Worm (Caenorhabditis elegans) whole organism, L1 larva: ENCODE results near the gene immt-2.

ENCODE experiments used
- C16A3.4 ChIP-seq: fragments of 150-350 bp; optimal IDR thresholded peaks from 2 replicates; lab custom pipeline; 2014; ENCODE audit warnings: missing biosample characterization, missing genetic modification characterization
- C34B4.2 ChIP-seq: sonication (generic microtip); optimal IDR thresholded peaks from 2 replicates; lab custom pipeline; 2017; ENCODE audit warnings: mild to moderate bottlenecking, missing genetic modification characterization, missing compliant biosample characterization
- aha-1 ChIP-seq: fragments of 150-350 bp; optimal IDR thresholded peaks from 2 replicates; lab custom pipeline; 2014; ENCODE audit warnings: missing biosample characterization, missing genetic modification characterization
- alr-1 ChIP-seq: fragments of 200-800 bp; sonication (Bioruptor generic); optimal IDR thresholded peaks from 2 replicates; lab custom pipeline; 2018; ENCODE audit warnings: borderline replicate concordance, mild to moderate bottlenecking, missing genetic modification characterization, missing compliant biosample characterization
- ama-1 ChIP-seq: fragments of 150-350 bp; optimal IDR thresholded peaks from 2 replicates; lab custom pipeline; 2014
- blmp-1 ChIP-seq: fragments of 150-350 bp; optimal IDR thresholded peaks from 2 replicates; lab custom pipeline; 2014; ENCODE audit warnings: missing biosample characterization, missing genetic modification characterization
- ceh-63 ChIP-seq: fragments of 200-800 bp; sonication (Bioruptor generic); optimal IDR thresholded peaks from 2 replicates; lab custom pipeline; 2018; ENCODE audit warnings: mild to moderate bottlenecking, missing genetic modification characterization, missing compliant biosample characterization
- ceh-88 ChIP-seq: fragments of 200-800 bp; sonication (Bioruptor generic); IDR thresholded peaks from 2 replicates; pipeline ENCODE4 v1.3.6; 2022; ENCODE audit warnings: missing genetic modification characterization, missing compliant biosample characterization
- ceh-90 ChIP-seq: sonication (generic microtip); optimal IDR thresholded peaks from 2 replicates; lab custom pipeline; 2016; ENCODE audit warnings: missing genetic modification characterization, missing compliant biosample characterization
- dsc-1 ChIP-seq: sonication (generic microtip); optimal IDR thresholded peaks from 2 replicates; lab custom pipeline; 2016; ENCODE audit warnings: mild to moderate bottlenecking, missing genetic modification characterization, missing compliant biosample characterization
- efl-1 ChIP-seq, 4 experiments: fragments of 150-350 bp; optimal IDR thresholded peaks in 3 of 4; peaks in 1 of 4; 1 replicate in 1 of 4; 2 replicates in 3 of 4; lab custom pipeline; 2014; ENCODE audit warnings: missing biosample characterization in 2 of 4, missing genetic modification characterization in 2 of 4, missing genetic modification reagents in 2 of 4
- efl-3 ChIP-seq: fragments of 200-800 bp; sonication (Bioruptor generic); optimal IDR thresholded peaks from 2 replicates; lab custom pipeline; 2018; ENCODE audit warnings: mild to moderate bottlenecking, missing genetic modification characterization, missing compliant biosample characterization
- egl-13 ChIP-seq: sonication (generic microtip); optimal IDR thresholded peaks from 2 replicates; lab custom pipeline; 2016; ENCODE audit warnings: missing genotype, missing genetic modification reagents, missing genetic modification characterization, missing compliant biosample characterization
- fkh-4 ChIP-seq: sonication (generic microtip); optimal IDR thresholded peaks from 2 replicates; lab custom pipeline; 2016; ENCODE audit warnings: missing compliant biosample characterization, missing genetic modification characterization, borderline replicate concordance
- hlh-4 ChIP-seq: sonication (generic microtip); optimal IDR thresholded peaks from 2 replicates; lab custom pipeline; 2016; ENCODE audit warnings: mild to moderate bottlenecking, missing genetic modification characterization, missing compliant biosample characterization
- hpl-2 ChIP-seq: fragments of 150-350 bp; optimal IDR thresholded peaks from 2 replicates; lab custom pipeline; 2014; ENCODE audit warnings: missing biosample characterization, missing genetic modification reagents, missing genetic modification characterization
- irx-1 ChIP-seq: sonication (generic microtip); optimal IDR thresholded peaks from 2 replicates; lab custom pipeline; 2016; ENCODE audit warnings: missing genetic modification characterization, missing compliant biosample characterization
- isw-1 ChIP-seq: fragments of 200-800 bp; sonication (Bioruptor generic); IDR thresholded peaks from 2 replicates; pipeline ENCODE4 v1.3.6; 2022; ENCODE audit warnings: missing genetic modification characterization, missing compliant biosample characterization
- lin-13 ChIP-seq: fragments of 150-350 bp; optimal IDR thresholded peaks from 2 replicates; lab custom pipeline; 2014; ENCODE audit warnings: missing biosample characterization, missing genetic modification reagents, missing genetic modification characterization
- lin-14 ChIP-seq: fragments of 200-800 bp; sonication (Bioruptor generic); optimal IDR thresholded peaks from 2 replicates; lab custom pipeline; 2018; ENCODE audit warnings: mild to moderate bottlenecking, missing genetic modification characterization, moderate library complexity, missing compliant biosample characterization
- lin-35 ChIP-seq, 2 experiments: fragments of 150-350 bp; optimal IDR thresholded peaks; 2 replicates each; lab custom pipeline; 2014; ENCODE audit warnings: missing biosample characterization in 2 of 2, missing genetic modification characterization in 2 of 2, missing genetic modification reagents in 2 of 2
- lin-39 ChIP-seq: fragments of 150-350 bp; optimal IDR thresholded peaks from 2 replicates; lab custom pipeline; 2014; ENCODE audit warnings: missing biosample characterization, missing genetic modification reagents, missing genetic modification characterization
- lsy-2 ChIP-seq, 2 experiments: fragments of 150-350 bp; optimal IDR thresholded peaks; 2 replicates each; lab custom pipeline; 2014; ENCODE audit warnings: missing biosample characterization in 2 of 2, missing genetic modification characterization in 2 of 2
- nhr-12 ChIP-seq: sonication (generic microtip); optimal IDR thresholded peaks from 2 replicates; lab custom pipeline; 2017; ENCODE audit warnings: missing biosample characterization, missing genetic modification characterization
- nhr-237 ChIP-seq: fragments of 150-350 bp; optimal IDR thresholded peaks from 2 replicates; lab custom pipeline; 2014; ENCODE audit warnings: missing biosample characterization, missing genetic modification characterization
- nhr-47 ChIP-seq: sonication (generic microtip); optimal IDR thresholded peaks from 2 replicates; lab custom pipeline; 2016; ENCODE audit warnings: mild to moderate bottlenecking, missing genetic modification characterization, moderate library complexity, missing compliant biosample characterization
- nhr-76 ChIP-seq: sonication (generic microtip); optimal IDR thresholded peaks from 2 replicates; lab custom pipeline; 2017; ENCODE audit warnings: missing biosample characterization, missing genetic modification characterization
- nhr-77 ChIP-seq: fragments of 150-350 bp; optimal IDR thresholded peaks from 2 replicates; lab custom pipeline; 2014; ENCODE audit warnings: missing biosample characterization, missing genetic modification characterization
- nhr-84 ChIP-seq: sonication (generic microtip); optimal IDR thresholded peaks from 2 replicates; lab custom pipeline; 2017; ENCODE audit warnings: missing biosample characterization, missing genetic modification characterization
- nhr-85 ChIP-seq: sonication (generic microtip); peaks from one replicate; lab custom pipeline; 2016; ENCODE audit warnings: missing genetic modification characterization, inconsistent platforms, missing compliant biosample characterization
- pag-3 ChIP-seq: sonication (generic microtip); optimal IDR thresholded peaks from 2 replicates; lab custom pipeline; 2017; ENCODE audit warnings: missing genetic modification characterization, mild to moderate bottlenecking, missing compliant biosample characterization, antibody characterized with exemption, borderline replicate concordance; ENCODE audit not compliant: insufficient read depth
- sox-4 ChIP-seq: sonication (generic microtip); optimal IDR thresholded peaks from 2 replicates; lab custom pipeline; 2016; ENCODE audit warnings: missing genetic modification characterization, missing compliant biosample characterization
- tbx-2 ChIP-seq: sonication (generic microtip); optimal IDR thresholded peaks from 2 replicates; lab custom pipeline; 2016; ENCODE audit warnings: missing genetic modification characterization, missing compliant biosample characterization
- unc-130 ChIP-seq: fragments of 150-350 bp; optimal IDR thresholded peaks from 2 replicates; lab custom pipeline; 2017; ENCODE audit warnings: missing biosample characterization, missing genetic modification characterization, inconsistent platforms
- unc-86 ChIP-seq: sonication (generic microtip); optimal IDR thresholded peaks from 2 replicates; lab custom pipeline; 2016; ENCODE audit warnings: missing genetic modification characterization, missing compliant biosample characterization
- unc-98 ChIP-seq: fragments of 200-800 bp; sonication (Bioruptor generic); IDR thresholded peaks from 2 replicates; pipeline ENCODE4 v1.3.6; 2022; ENCODE audit warnings: missing genetic modification characterization, missing compliant biosample characterization
- xbp-1 ChIP-seq: sonication (generic microtip); optimal IDR thresholded peaks from 2 replicates; lab custom pipeline; 2016; ENCODE audit warnings: missing genetic modification characterization, missing compliant biosample characterization
- zip-4 ChIP-seq: fragments of 200-800 bp; sonication (Bioruptor generic); optimal IDR thresholded peaks from 2 replicates; lab custom pipeline; 2018; ENCODE audit warnings: mild to moderate bottlenecking, missing genetic modification characterization, moderate library complexity, missing compliant biosample characterization
- ztf-11 ChIP-seq, 2 experiments: sonication (generic microtip); optimal IDR thresholded peaks; 2 replicates each; lab custom pipeline; 2016 to 2017; ENCODE audit warnings: missing genetic modification characterization in 2 of 2, missing biosample characterization in 1 of 2, missing compliant biosample characterization in 1 of 2
- ztf-4 ChIP-seq: fragments of 150-350 bp; optimal IDR thresholded peaks from 2 replicates; lab custom pipeline; 2014; ENCODE audit warnings: missing biosample characterization, missing genetic modification characterization

The immt-2 gene

ce11 chrV:16788967-16789366 lies at the start of gene immt-2:
Gene immt-2 (plus strand): TSS chrV:16789267.
- no peak for TF ChIP-seq ceh-88 (GFP tag; lab: Robert Waterston, UW)
- TF ChIP-seq hlh-4 (tag; lab: Kevin White, UChicago) = no peak
- TF ChIP-seq nhr-237 = no peak

ce11 chrV:16742123-16742522 lies 46.9 kb upstream of the immt-2 start, which contains the start of gene T25E12.6:
Gene T25E12.6 (plus strand): TSS chrV:16742423.
- no peak for TF ChIP-seq lin-14 (GFP tag; lab: Kevin White, UChicago)
- TF ChIP-seq alr-1 (tag; lab: Kevin White, UChicago) = no peak
- TF ChIP-seq nhr-85 (tag; lab: Kevin White, UChicago) = no peak
- TF ChIP-seq unc-130 (tag; lab: Kevin White, UChicago) = no peak
- no peak for TF ChIP-seq lin-35 (GFP tag; optimal IDR thresholded peaks at IDR 0.05; lab: Kevin White, UChicago)
- no peak for TF ChIP-seq ztf-11 (tag; optimal IDR thresholded peaks at IDR 0.05; lab: Kevin White, UChicago)
- no peak for TF ChIP-seq aha-1 (tag; lab: Kevin White, UChicago)
- TF ChIP-seq pag-3 = no peak
- TF ChIP-seq lin-13 (GFP tag; lab: Kevin White, UChicago) = no peak
- TF ChIP-seq nhr-84 = no peak
- TF ChIP-seq C16A3.4 = no peak
- TF ChIP-seq irx-1 (tag; lab: Kevin White, UChicago) = no peak
- TF ChIP-seq zip-4 (GFP tag; lab: Kevin White, UChicago) = no peak
- TF ChIP-seq lin-39 = no peak

- TF ChIP-seq egl-13 (tag; lab: Kevin White, UChicago) (no peak), lsy-2 (tag; optimal IDR thresholded peaks at IDR 0.05; lab: Kevin White, UChicago) (no peak), ceh-90 (tag; lab: Kevin White, UChicago) (no peak), unc-86 (tag; lab: Kevin White, UChicago) (no peak), unc-130 (tag; lab: Kevin White, UChicago) (no peak), ztf-11 (tag; optimal IDR thresholded peaks at IDR 0.05; lab: Kevin White, UChicago) (no peak), unc-98 (no peak)
Measured at ce11 chrV:16744783-16745182, 44.3 kb upstream of the immt-2 start.

ce11 chrV:16745214-16745613 lies 43.9 kb upstream of the immt-2 start:
- TF ChIP-seq unc-98 (no peak), dsc-1 (tag; lab: Kevin White, UChicago) (no peak), tbx-2 (tag; lab: Kevin White, UChicago) (no peak), isw-1 (GFP tag; lab: Robert Waterston, UW) (no peak), nhr-12 (tag; lab: Kevin White, UChicago) (no peak), ceh-90 (tag; lab: Kevin White, UChicago) (no peak), fkh-4 (tag; lab: Kevin White, UChicago) (no peak)

- no peak for TF ChIP-seq sox-4 (tag; lab: Kevin White, UChicago)
- TF ChIP-seq nhr-77 (tag; lab: Kevin White, UChicago) = no peak
- TF ChIP-seq ama-1 (lab: Kevin White, UChicago) = no peak
- no peak for TF ChIP-seq xbp-1 (tag; lab: Kevin White, UChicago)
- no peak for TF ChIP-seq C34B4.2
- no peak for TF ChIP-seq pag-3
- no peak for TF ChIP-seq blmp-1 (tag; lab: Kevin White, UChicago)
- TF ChIP-seq efl-3 (GFP tag; lab: Kevin White, UChicago) = no peak
- TF ChIP-seq nhr-76 (tag; lab: Kevin White, UChicago) = no peak
- no peak for TF ChIP-seq dsc-1 (tag; lab: Kevin White, UChicago)
- peak in 1 of 2 experiments; percentile 68 for TF ChIP-seq efl-1 (optimal IDR thresholded peaks at IDR 0.05; lab: Kevin White, UChicago)
- no peak for TF ChIP-seq efl-1 (GFP tag; optimal IDR thresholded peaks at IDR 0.05 in 1 of 2; lab: Kevin White, UChicago)
- peak; percentile 61 for TF ChIP-seq hpl-2
- TF ChIP-seq ztf-4 (tag; lab: Kevin White, UChicago) = no peak
- TF ChIP-seq nhr-47 (tag; lab: Kevin White, UChicago) = no peak
- TF ChIP-seq unc-98 = no peak
- TF ChIP-seq ceh-63 = no peak
Measured at ce11 chrV:16746231-16746990, 42.7 kb upstream of the immt-2 start, which contains the start of gene gyg-2. Gene gyg-2 (minus strand): TSS chrV:16746258.
